Fruit fly (Drosophila melanogaster): ENCODE data around the gene ttk.
A peak's percentile ranks its signal among the peaks of the same experiment; 100 is the strongest.

The ttk gene

DNA sequence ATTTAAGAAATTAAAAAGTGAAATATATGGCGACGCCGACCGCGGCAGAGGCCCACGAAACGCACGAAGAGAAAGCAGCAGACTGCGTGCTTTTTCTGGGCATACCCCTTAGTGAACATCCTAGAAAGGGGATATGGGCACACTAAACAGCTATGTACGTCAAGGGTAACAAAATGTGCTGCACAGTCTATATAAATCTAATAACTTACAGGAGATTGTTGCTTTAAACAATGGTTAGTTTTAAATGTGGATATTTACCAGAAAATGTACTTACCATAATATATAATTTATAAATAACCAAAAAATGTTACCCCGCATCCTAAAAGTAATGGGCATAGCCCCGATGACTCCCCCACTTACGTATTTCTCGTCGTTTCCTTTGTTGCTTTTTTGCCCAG is 4.5 kb downstream of the ttk start:
- TF ChIP-seq CG8281 (tag; optimal IDR thresholded peaks at IDR 0.05) (no peak), CG4730 (GFP tag; IDR thresholded peaks at IDR 0.05) (0 out of 2 replicates have a peak, but pooled peaks have one; percentile 23), CG6854 (GFP tag; optimal IDR thresholded peaks at IDR 0.05) (no peak), CG30403 (GFP tag; optimal IDR thresholded peaks at IDR 0.05) (peak; percentile 18), CG42726 (GFP tag; IDR thresholded peaks at IDR 0.05; ENCODE audit: partially characterized antibody) (no peak), NFAT (GFP tag; IDR thresholded peaks at IDR 0.05) (0 out of 2 replicates have a peak, but pooled peaks have one; percentile 4), CG1233 (GFP tag; optimal IDR thresholded peaks at IDR 0.05) (no peak), prd (optimal IDR thresholded peaks at IDR 0.05) (no peak), prd (GFP tag; IDR thresholded peaks at IDR 0.05) (peak; percentile 35; the same call in 1 of the 3 replicates), CG11247 (GFP tag; IDR thresholded peaks at IDR 0.05) (no peak), CG11093 (GFP tag; IDR thresholded peaks at IDR 0.05) (no peak), ATbp (GFP tag; optimal IDR thresholded peaks at IDR 0.05) (peak; percentile 40), CG16815 (GFP tag; optimal IDR thresholded peaks at IDR 0.05) (no peak), CoRest (tag; optimal IDR thresholded peaks at IDR 0.05) (peak; percentile 10), tx (GFP tag; optimal IDR thresholded peaks at IDR 0.05) (no peak), Blimp-1 (GFP tag; optimal IDR thresholded peaks at IDR 0.05) (peak; percentile 28), CG11504 (tag; optimal IDR thresholded peaks at IDR 0.05) (peak; percentile 15), fd96Cb (tag; optimal IDR thresholded peaks at IDR 0.05) (peak; percentile 24), Sox102F (GFP tag; optimal IDR thresholded peaks at IDR 0.05) (peak; percentile 26), ind (GFP tag; optimal IDR thresholded peaks at IDR 0.05) (peak; percentile 29), danr (GFP tag; IDR thresholded peaks at IDR 0.05) (no peak), Abd-B (GFP tag; optimal IDR thresholded peaks at IDR 0.05) (no peak), sisA (GFP tag; IDR thresholded peaks at IDR 0.05) (peak; percentile 22; the same call in 1 of the 2 replicates), CG1603 (tag; optimal IDR thresholded peaks at IDR 0.05) (peak; percentile 8), sc (optimal IDR thresholded peaks at IDR 0.05) (no peak), sc (GFP tag; optimal IDR thresholded peaks at IDR 0.05) (no peak), D19B (GFP tag; optimal IDR thresholded peaks at IDR 0.05) (peak; percentile 76), CG17186 (GFP tag; optimal IDR thresholded peaks at IDR 0.05) (no peak), Rfx (GFP tag; IDR thresholded peaks at IDR 0.05) (no peak), CG16863 (GFP tag; optimal IDR thresholded peaks at IDR 0.05) (no peak), CG18262 (tag; optimal IDR thresholded peaks at IDR 0.05) (peak; percentile 42), CG10979 (tag; optimal IDR thresholded peaks at IDR 0.05) (peak; percentile 31), ewg (GFP tag; optimal IDR thresholded peaks at IDR 0.05) (peak; percentile 2), Xbp1 (GFP tag; optimal IDR thresholded peaks at IDR 0.05) (peak; percentile 18), CkIIα-i1 (GFP tag; IDR thresholded peaks at IDR 0.05) (no peak), kni (GFP tag; optimal IDR thresholded peaks at IDR 0.05) (no peak), Med (GFP tag) (peak; percentile 9), crp (GFP tag; optimal IDR thresholded peaks at IDR 0.05) (no peak), wdn (GFP tag; IDR thresholded peaks at IDR 0.05) (no peak), nmo (GFP tag; optimal IDR thresholded peaks at IDR 0.05) (peak; percentile 0), CG14965 (GFP tag; optimal IDR thresholded peaks at IDR 0.05; ENCODE audit: borderline replicate concordance) (no peak), Dbx (GFP tag; IDR thresholded peaks at IDR 0.05) (no peak), CG11696 (GFP tag; IDR thresholded peaks at IDR 0.05) (no peak), ci (GFP tag; IDR thresholded peaks at IDR 0.05) (peak; percentile 31; the same call in 1 of the 3 replicates), dmrt99B (tag; optimal IDR thresholded peaks at IDR 0.05) (peak; percentile 15), CG3281 (GFP tag; optimal IDR thresholded peaks at IDR 0.05) (peak; percentile 34), CG6654 (GFP tag; optimal IDR thresholded peaks at IDR 0.05) (peak; percentile 6), ranshi (GFP tag; IDR thresholded peaks at IDR 0.05) (peak; percentile 14; the same call in 1 of the 2 replicates), CG12391 (tag; optimal IDR thresholded peaks at IDR 0.05) (no peak), CG17361 (GFP tag; IDR thresholded peaks at IDR 0.05) (0 out of 3 replicates have a peak, but pooled peaks have one; percentile 25), gfzf (GFP tag; optimal IDR thresholded peaks at IDR 0.05) (no peak)

Data from whole organism, embryonic.